ENCODE assay signal across 1 fruit fly cellular context in the genomic region with DNA sequence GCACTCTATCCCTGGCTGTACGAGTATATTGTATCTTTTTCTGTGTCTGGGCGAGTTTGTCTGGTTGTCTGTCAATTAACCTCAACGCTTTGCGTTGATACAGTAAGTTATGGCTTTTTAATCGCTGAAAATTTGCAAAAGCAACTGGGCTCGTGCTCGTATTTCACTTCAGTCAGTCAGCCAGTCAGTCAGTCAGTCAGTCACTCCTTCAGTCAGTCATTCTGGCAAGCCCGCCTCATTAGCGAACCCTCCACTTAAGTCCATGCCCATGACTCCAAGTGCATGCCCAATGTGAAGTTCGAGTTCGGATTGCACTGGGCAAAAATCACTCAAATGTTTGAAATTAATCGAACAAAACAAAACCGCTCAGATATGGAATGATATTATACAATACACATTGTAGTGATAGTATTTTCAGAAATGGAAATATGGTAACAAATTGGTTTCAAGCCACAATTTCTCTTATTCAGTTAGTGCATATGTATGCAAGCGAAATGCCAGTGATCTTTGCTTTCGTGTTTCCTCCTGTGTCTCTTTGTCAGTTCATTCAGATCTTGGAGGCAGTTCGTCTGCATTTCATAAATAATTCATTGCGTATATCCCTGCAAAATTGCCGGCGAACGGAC.
TF ChIP-seq lines count a peak whose summit lies in the region.

No protein-coding gene starts in this region.

TF ChIP-seq in whole organism, prepupa, 60 proteins besides CTCF, POLR2A, EP300 and RAD21 (continued from another document):
- TF ChIP-seq CG16779 (tag; optimal IDR thresholded peaks at IDR 0.05; lab: Kevin White, UChicago) (no peak), fd85E (GFP tag; optimal IDR thresholded peaks at IDR 0.05; lab: Kevin White, UChicago) (no peak), Sox15 (GFP tag; optimal IDR thresholded peaks at IDR 0.05; lab: Kevin White, UChicago) (no peak), CG9139 (GFP tag; optimal IDR thresholded peaks at IDR 0.05; lab: Kevin White, UChicago) (no peak), CG31627 (GFP tag; optimal IDR thresholded peaks at IDR 0.05; lab: Kevin White, UChicago) (peak; percentile 50), CG6808 (GFP tag; optimal IDR thresholded peaks at IDR 0.05; lab: Kevin White, UChicago) (peak; percentile 16), CG8319 (GFP tag; optimal IDR thresholded peaks at IDR 0.05; lab: Kevin White, UChicago) (peak; percentile 3), CG34406 (GFP tag; optimal IDR thresholded peaks at IDR 0.05; lab: Kevin White, UChicago) (peak; percentile 45), spab (GFP tag; optimal IDR thresholded peaks at IDR 0.05; lab: Kevin White, UChicago) (no peak), lz (GFP tag; optimal IDR thresholded peaks at IDR 0.05; lab: Kevin White, UChicago) (peak; percentile 56), CG11902 (GFP tag; optimal IDR thresholded peaks at IDR 0.05; lab: Kevin White, UChicago) (peak; percentile 18), Hr39 (GFP tag; optimal IDR thresholded peaks at IDR 0.05; lab: Kevin White, UChicago) (peak; percentile 50), Hr4 (GFP tag; optimal IDR thresholded peaks at IDR 0.05; lab: Kevin White, UChicago) (no peak), Lpt (GFP tag; optimal IDR thresholded peaks at IDR 0.05; lab: Kevin White, UChicago) (no peak), CG11762 (GFP tag; optimal IDR thresholded peaks at IDR 0.05; lab: Kevin White, UChicago; ENCODE audit: insufficient read depth) (no peak), CG6163 (GFP tag; IDR thresholded peaks at IDR 0.05; lab: Robert Waterston, UW) (no peak), Hr38 (GFP tag; optimal IDR thresholded peaks at IDR 0.05; lab: Kevin White, UChicago) (no peak), CG8119 (GFP tag; IDR thresholded peaks at IDR 0.05; lab: Robert Waterston, UW) (no peak), CG32006 (GFP tag; optimal IDR thresholded peaks at IDR 0.05; lab: Kevin White, UChicago) (no peak), CG3919 (GFP tag; optimal IDR thresholded peaks at IDR 0.05; lab: Kevin White, UChicago) (peak; percentile 37), Gug (GFP tag; IDR thresholded peaks at IDR 0.05; lab: Robert Waterston, UW) (no peak), fd59A (GFP tag; optimal IDR thresholded peaks at IDR 0.05; lab: Kevin White, UChicago) (no peak), fkh (GFP tag; optimal IDR thresholded peaks at IDR 0.05; lab: Kevin White, UChicago) (no peak), Ets21C (GFP tag; optimal IDR thresholded peaks at IDR 0.05; lab: Kevin White, UChicago) (peak; percentile 7), dsx (GFP tag; optimal IDR thresholded peaks at IDR 0.05; lab: Kevin White, UChicago; ENCODE audit: poor library complexity, severe bottlenecking) (peak; percentile 41), OdsH (GFP tag; optimal IDR thresholded peaks at IDR 0.05; lab: Kevin White, UChicago) (peak; percentile 32), CG7368 (GFP tag; optimal IDR thresholded peaks at IDR 0.05; lab: Kevin White, UChicago) (peak; percentile 23), Sox14 (GFP tag; optimal IDR thresholded peaks at IDR 0.05; lab: Kevin White, UChicago) (peak; percentile 42), cyc (GFP tag; optimal IDR thresholded peaks at IDR 0.05; lab: Kevin White, UChicago) (peak; percentile 34), Blimp-1 (GFP tag; optimal IDR thresholded peaks at IDR 0.05; lab: Kevin White, UChicago) (no peak), CG10669 (GFP tag; optimal IDR thresholded peaks at IDR 0.05; lab: Kevin White, UChicago) (peak; percentile 52), Ets96B (tag; optimal IDR thresholded peaks at IDR 0.05; lab: Kevin White, UChicago) (peak; percentile 55), acj6 (GFP tag; optimal IDR thresholded peaks at IDR 0.05; lab: Kevin White, UChicago) (peak; percentile 45)
